Worm (Caenorhabditis elegans) whole organism, dauer: ENCODE results near the gene dmsr-5.
"Not testable (repeated sequence)": the region's sequence is repeated elsewhere in the genome, so short reads cannot be mapped to it uniquely, and the experiment has no call there.

Source experiments
- unc-62 ChIP-seq: sonication (generic microtip); optimal IDR thresholded peaks from 2 replicates; lab custom pipeline; 2017; ENCODE audit warnings: missing biosample characterization, missing genetic modification reagents, missing genetic modification characterization

dmsr-5 gene

ce11 chrIII:10995156-10995555 lies at the start of gene dmsr-5:
TSS of gene dmsr-5 (minus strand) at chrIII:10995256.
- no peak for TF ChIP-seq unc-62

DNA sequence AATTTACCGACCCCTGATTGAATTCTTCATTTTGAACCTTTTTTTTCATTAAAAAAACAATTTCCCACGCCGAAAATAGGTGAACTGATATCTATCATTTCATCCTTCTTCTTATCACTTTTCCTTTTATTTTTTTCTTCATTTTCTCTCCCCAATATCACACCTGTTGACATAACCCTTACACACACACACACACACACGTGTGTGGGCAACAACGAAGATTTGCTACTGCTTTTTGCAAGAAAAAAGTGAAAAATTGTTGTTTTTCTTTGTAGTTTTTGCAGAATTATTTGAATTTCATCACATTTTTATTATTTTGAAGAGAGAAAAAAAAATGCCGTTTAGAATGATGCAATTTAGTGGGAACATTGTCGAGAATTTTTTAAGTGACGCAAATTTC lies 45.5 kb upstream of the dmsr-5 start:
- TF ChIP-seq unc-62, result no peak

DNA sequence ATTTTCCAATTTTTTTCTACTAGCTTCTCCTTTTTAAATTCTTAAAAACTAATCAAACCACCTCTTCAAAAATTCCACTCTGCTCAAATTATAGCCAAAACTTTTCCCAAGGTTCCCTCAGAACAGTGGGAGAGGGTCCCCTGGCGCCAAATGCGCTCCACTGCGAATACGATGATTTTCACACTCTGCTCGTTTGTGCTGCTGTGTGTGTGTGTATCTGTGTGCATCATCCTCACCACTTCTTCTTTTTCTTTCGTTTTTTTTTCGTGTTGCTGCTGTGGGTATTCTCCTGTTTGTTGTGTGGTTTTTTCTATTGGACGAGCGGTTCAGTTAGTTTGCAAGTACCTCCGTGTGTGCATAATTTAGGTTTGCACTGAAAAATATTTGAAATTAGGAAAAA lies 44.2 kb upstream of the dmsr-5 start:
- no peak for TF ChIP-seq unc-62

DNA sequence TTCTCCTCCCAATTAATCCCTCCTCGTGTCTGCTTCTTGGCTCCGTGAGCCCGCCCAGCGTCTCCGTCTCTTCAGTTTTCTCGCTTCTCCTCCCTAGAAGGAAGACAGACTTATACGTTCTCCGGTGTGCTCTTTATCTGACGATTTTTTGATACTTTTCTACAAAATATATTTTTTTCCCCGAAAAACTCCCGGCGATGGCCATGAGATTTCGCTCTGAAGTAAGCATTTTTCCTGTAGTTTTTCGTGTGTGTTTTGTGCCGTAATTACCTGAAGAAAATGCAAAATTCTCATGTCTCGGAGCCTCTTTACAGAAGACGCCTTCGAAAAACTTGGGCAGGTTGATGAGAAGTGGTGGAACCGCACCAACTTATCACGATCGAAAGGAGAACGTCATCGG lies 41.6 kb upstream of the dmsr-5 start, which contains the start of gene spat-2:
Gene spat-2, plus strand, starts transcription at position 301 of the 400 bp plus-strand sequence.
- no peak for TF ChIP-seq unc-62

- TF ChIP-seq unc-62, result no peak
These were observed 41.1 kb upstream of the dmsr-5 start for ce11 chrIII:11036132-11036531.

ce11 chrIII:11032872-11033271 lies 37.8 kb upstream of the dmsr-5 start, which contains the start of gene Y48A6B.9:
TSS of gene Y48A6B.9 (plus strand) at chrIII:11033172.
- no peak for TF ChIP-seq unc-62

ce11 chrIII:11031309-11031708 lies 36.3 kb upstream of the dmsr-5 start, which contains the start of gene Y48A6B.14:
TSS of gene Y48A6B.14 (plus strand) at chrIII:11031609.
- TF ChIP-seq unc-62, result no peak

DNA sequence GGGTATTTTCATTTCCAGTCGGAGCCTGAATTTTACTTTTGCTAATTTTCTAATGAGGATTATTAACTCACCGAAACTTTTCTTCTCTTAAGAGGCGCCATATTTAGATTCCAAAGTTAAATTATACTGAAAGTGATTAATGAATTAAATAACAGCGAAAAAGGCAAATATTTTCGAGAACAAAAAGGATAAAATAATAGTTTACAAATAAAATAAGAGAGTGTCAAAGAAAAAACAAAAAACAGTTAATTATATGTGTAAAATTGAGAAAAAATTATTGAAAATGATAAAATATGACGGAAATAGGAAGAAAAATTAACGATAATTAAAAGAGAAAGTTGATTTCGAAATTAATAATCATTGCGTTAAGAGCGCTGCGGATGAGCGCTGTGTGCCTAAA lies 34.3 kb upstream of the dmsr-5 start, which contains the start of gene Y48A6B.8:
Gene Y48A6B.8, minus strand, starts transcription at position 101 of the 400 bp plus-strand sequence.
- not testable (repeated sequence) for TF ChIP-seq unc-62

ce11 chrIII:11026516-11027048 lies 31.5 kb upstream of the dmsr-5 start, which contains the start of gene Y48A6B.7:
TSS of gene Y48A6B.7 (minus strand) at chrIII:11026566.
- no peak for TF ChIP-seq unc-62

DNA sequence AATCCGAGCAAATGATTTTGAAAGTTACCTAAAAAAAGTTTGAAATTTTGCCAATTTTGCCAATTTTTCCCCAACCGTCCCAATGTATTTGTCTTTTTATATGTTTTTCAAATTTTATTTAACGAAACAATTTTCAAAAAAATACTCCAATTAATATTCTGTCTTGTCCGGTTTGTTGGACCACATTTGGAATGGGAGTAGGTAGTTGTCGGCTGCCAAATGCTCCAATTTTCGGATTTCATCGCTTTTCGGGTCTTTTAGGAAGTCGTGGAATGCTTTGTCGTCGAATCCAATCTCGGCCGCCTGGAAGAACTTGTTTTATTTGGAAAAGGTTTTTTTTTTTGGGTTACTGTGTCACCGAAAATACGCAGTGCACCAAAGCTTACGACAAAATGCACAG lies 30.1 kb upstream of the dmsr-5 start:
- TF ChIP-seq unc-62, result no peak

- TF ChIP-seq unc-62, result no peak
These were observed 27.2 kb upstream of the dmsr-5 start for ce11 chrIII:11022278-11022677.

DNA sequence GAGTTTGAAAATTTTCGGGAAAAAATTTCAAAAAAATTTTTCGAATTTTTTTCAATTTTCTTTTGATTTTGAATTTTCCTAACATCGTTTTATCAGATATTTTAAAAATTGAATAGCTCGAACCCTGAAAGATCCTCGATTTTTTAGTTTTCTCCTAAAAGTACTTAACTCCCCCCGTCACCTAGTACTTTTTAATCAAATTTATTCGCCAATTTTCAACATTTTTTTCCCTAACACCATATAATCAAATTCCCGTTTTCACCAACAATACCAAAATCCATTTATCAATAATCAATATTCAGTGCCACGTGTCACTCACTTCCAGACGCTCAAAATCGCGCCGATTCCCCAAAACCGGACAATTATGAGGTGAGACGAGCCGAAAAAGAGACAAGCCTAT lies 17.2 kb upstream of the dmsr-5 start, which contains the start of gene kvs-4:
Gene kvs-4, plus strand, starts transcription at position 301 of the 400 bp plus-strand sequence.
- no peak for TF ChIP-seq unc-62

ce11 chrIII:11010597-11010996 lies 15.5 kb upstream of the dmsr-5 start:
- no peak for TF ChIP-seq unc-62

DNA sequence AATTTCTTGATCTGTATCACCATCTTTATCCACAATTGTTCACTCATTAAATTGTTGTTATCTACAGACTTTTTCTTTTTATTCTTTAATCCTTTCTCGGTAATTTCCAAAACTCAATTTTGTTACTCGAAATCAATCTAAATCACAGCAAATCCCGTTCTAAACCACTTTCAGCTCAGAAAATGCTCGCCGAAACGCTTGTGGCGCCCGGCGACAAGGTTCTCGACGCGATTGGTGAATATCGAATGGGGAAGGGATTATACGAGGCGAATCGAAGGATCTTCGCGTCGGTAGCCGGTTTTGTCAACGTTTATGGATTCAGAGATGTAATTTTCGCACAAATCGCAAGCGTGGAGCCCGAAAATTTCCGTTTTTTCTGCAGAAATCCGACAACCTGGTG lies 13.8 kb upstream of the dmsr-5 start, which contains the start of gene exos-1:
Gene exos-1, plus strand, starts transcription at position 175 of the 400 bp plus-strand sequence.
- no peak for TF ChIP-seq unc-62

- no peak for TF ChIP-seq unc-62
These were observed 12.7 kb upstream of the dmsr-5 start, which contains the start of the genes fipr-17 and Y48A6B.3 for ce11 chrIII:11007552-11008272. TSS of gene fipr-17 (minus strand) at chrIII:11007602. TSS of gene Y48A6B.3 (plus strand) at chrIII:11008222.

DNA sequence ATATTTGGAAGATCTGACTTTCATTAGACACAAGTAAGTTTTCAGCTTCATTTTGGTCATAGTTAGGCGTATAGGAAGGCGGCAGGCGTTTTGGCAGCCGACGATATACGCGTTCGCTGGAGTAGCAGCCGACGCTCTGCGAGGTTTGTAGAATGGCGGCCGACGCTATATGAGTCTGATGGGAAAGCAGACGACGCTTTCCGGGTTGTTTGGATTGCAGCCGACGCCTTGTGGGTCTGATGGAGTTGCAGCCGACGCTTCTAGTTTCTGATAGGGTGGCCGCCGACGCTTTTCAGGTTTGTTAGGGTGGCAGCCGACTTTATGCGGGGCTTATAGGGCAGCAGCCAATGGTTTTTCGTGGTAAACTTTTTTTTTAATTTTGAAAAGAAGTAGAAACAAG lies 7.8 kb upstream of the dmsr-5 start:
- TF ChIP-seq unc-62, result no peak

DNA sequence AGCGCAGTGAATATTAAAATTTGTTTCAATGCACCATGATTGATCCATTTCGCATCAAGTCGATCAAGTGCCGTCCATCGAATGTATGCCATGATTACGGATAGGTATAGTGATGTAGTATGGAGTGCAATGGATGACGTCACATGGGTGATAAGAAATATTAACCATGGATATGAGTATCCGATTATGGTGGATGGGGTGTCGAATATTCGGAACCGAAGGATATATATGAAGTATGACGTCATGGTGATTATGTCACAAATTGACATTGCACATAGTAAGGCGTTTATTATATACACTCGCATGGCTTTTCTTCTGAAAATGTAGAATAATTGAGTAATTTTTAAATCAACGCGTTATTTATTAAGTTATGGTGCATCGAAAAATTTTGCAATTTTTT lies 971 bp downstream of the dmsr-5 start:
- TF ChIP-seq unc-62, result no peak
